Fruit fly (Drosophila melanogaster): Measurements from ENCODE around the gene CG10555.
A peak's percentile ranks its signal among the peaks of the same experiment; 100 is the strongest.

The CG10555 gene

DNA sequence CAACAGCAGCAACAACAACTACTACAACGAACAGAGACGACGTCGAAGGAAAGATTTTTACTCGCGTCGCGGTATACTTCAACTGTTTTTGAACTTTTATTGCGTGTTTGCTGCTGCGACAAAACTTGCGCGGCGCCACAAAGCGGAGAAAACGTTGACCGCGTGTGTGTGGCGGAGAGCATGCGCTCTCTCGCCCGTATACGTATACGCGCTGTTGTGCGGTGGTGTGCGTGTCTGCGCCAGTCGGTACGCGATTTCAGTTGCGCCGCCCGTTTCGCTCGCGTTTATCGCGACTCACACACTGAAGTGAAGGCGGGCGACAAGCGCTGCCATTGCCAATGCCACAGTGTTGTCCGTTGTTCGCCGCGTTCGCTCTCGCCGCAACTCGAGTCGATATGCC lies 11.1 kb downstream of the CG10555 start (continued):
- no peak for TF ChIP-seq CG8944 (GFP tag; optimal IDR thresholded peaks at IDR 0.05)
- peak; percentile 43 for TF ChIP-seq CG17568 (GFP tag; optimal IDR thresholded peaks at IDR 0.05)
- TF ChIP-seq Gug (GFP tag; IDR thresholded peaks at IDR 0.05) = no peak
- TF ChIP-seq MBD-R2 (GFP tag; IDR thresholded peaks at IDR 0.05) = peak; percentile 57
- TF ChIP-seq eyg (GFP tag; optimal IDR thresholded peaks at IDR 0.05) = no peak
- TF ChIP-seq Hand (GFP tag; optimal IDR thresholded peaks at IDR 0.05) = peak; percentile 90

- TF ChIP-seq Eip74EF (GFP tag; optimal IDR thresholded peaks at IDR 0.05) = no peak
- TF ChIP-seq CG10147 (GFP tag; optimal IDR thresholded peaks at IDR 0.05) = no peak
- no peak for TF ChIP-seq Gug (GFP tag; IDR thresholded peaks at IDR 0.05)
- peak; percentile 30; the same call in 1 of the 2 replicates for TF ChIP-seq CG3847 (GFP tag; IDR thresholded peaks at IDR 0.05)
- TF ChIP-seq CG7963 (GFP tag; IDR thresholded peaks at IDR 0.05; ENCODE audit: partially characterized antibody) = no peak
- peak; percentile 26; the same call in 1 of the 3 replicates for TF ChIP-seq CG34422 (GFP tag; IDR thresholded peaks at IDR 0.05)
- TF ChIP-seq yki (optimal IDR thresholded peaks at IDR 0.05) = peak; percentile 82
- no peak for TF ChIP-seq CG15073 (GFP tag; optimal IDR thresholded peaks at IDR 0.05)
- no peak for TF ChIP-seq CG7839 (tag; optimal IDR thresholded peaks at IDR 0.05)
- no peak for TF ChIP-seq sc (optimal IDR thresholded peaks at IDR 0.05)
- TF ChIP-seq sc (GFP tag; optimal IDR thresholded peaks at IDR 0.05) = no peak
- no peak for TF ChIP-seq CG7271 (tag; optimal IDR thresholded peaks at IDR 0.05)
- TF ChIP-seq stwl (tag; optimal IDR thresholded peaks at IDR 0.05) = no peak
- no peak for TF ChIP-seq dmrt11E (tag; optimal IDR thresholded peaks at IDR 0.05)
- TF ChIP-seq Antp (GFP tag; optimal IDR thresholded peaks at IDR 0.05) = no peak
- TF ChIP-seq CG12236 (GFP tag; optimal IDR thresholded peaks at IDR 0.05) = no peak
- no peak for TF ChIP-seq Hey (tag; optimal IDR thresholded peaks at IDR 0.05)
- no peak for TF ChIP-seq Fer3 (tag; optimal IDR thresholded peaks at IDR 0.05)
- TF ChIP-seq Ssrp (tag; optimal IDR thresholded peaks at IDR 0.05) = no peak
- no peak for TF ChIP-seq Ravus (GFP tag; IDR thresholded peaks at IDR 0.05)
- TF ChIP-seq CG12155 (GFP tag; optimal IDR thresholded peaks at IDR 0.05) = no peak
- TF ChIP-seq Med (GFP tag) = peak; percentile 47
- TF ChIP-seq Opbp (GFP tag; IDR thresholded peaks at IDR 0.05; ENCODE audit: partially characterized antibody) = no peak
- peak; percentile 41 for TF ChIP-seq Adf1 (GFP tag; IDR thresholded peaks at IDR 0.05)
- TF ChIP-seq trem (tag; optimal IDR thresholded peaks at IDR 0.05) = no peak
- TF ChIP-seq vfl (GFP tag; optimal IDR thresholded peaks at IDR 0.05) = no peak
- no peak for TF ChIP-seq CG8388 (GFP tag; optimal IDR thresholded peaks at IDR 0.05)
- TF ChIP-seq cad (GFP tag; optimal IDR thresholded peaks at IDR 0.05) = no peak
- no peak for TF ChIP-seq aop (GFP tag; IDR thresholded peaks at IDR 0.05)
- TF ChIP-seq dan (GFP tag; IDR thresholded peaks at IDR 0.05) = no peak
- no peak for TF ChIP-seq CG4424 (GFP tag; optimal IDR thresholded peaks at IDR 0.05)
- TF ChIP-seq Abd-B (GFP tag; optimal IDR thresholded peaks at IDR 0.05) = no peak
- no peak for TF ChIP-seq CG10959 (GFP tag; IDR thresholded peaks at IDR 0.05)
- no peak for TF ChIP-seq Oli (tag; optimal IDR thresholded peaks at IDR 0.05)
- TF ChIP-seq CoRest (tag; optimal IDR thresholded peaks at IDR 0.05) = no peak
- no peak for TF ChIP-seq unc-4 (GFP tag; IDR thresholded peaks at IDR 0.05; ENCODE audit: partially characterized antibody)
- TF ChIP-seq gfzf (GFP tag; optimal IDR thresholded peaks at IDR 0.05) = no peak
- TF ChIP-seq CG13296 (GFP tag; optimal IDR thresholded peaks at IDR 0.05) = no peak
- no peak for TF ChIP-seq CHES-1-like (GFP tag; optimal IDR thresholded peaks at IDR 0.05)
- TF ChIP-seq Poxn (GFP tag; IDR thresholded peaks at IDR 0.05) = no peak
- no peak for TF ChIP-seq CG11093 (GFP tag; IDR thresholded peaks at IDR 0.05)
- TF ChIP-seq Max (GFP tag; optimal IDR thresholded peaks at IDR 0.05) = no peak
- TF ChIP-seq abd-A (tag; optimal IDR thresholded peaks at IDR 0.05) = no peak
Observed at dm6 chrX:8410349-8411240, 11.9 kb downstream of the CG10555 start.
